Worm (Caenorhabditis elegans) whole organism, L4 larva: Measurements from ENCODE around the gene rga-1.

ENCODE experiments used
- R02D3.7 ChIP-seq: fragments of 150-350 bp; sonication (generic microtip); optimal IDR thresholded peaks from 3 replicates; lab custom pipeline; 2014; ENCODE audit warnings: missing biosample characterization, missing genetic modification characterization
- T26A8.4 ChIP-seq: fragments of 200-800 bp; sonication (Bioruptor generic); IDR thresholded peaks from 2 replicates; pipeline ENCODE4 v1.3.6; 2022; ENCODE audit warnings: missing genetic modification characterization, missing compliant biosample characterization
- Y5F2A.4 ChIP-seq: fragments of 200-800 bp; sonication (Bioruptor generic); optimal IDR thresholded peaks from 2 replicates; lab custom pipeline; 2018; ENCODE audit warnings: mild to moderate bottlenecking, missing genetic modification characterization, missing compliant biosample characterization
- ceh-20 ChIP-seq: fragments of 200-800 bp; sonication (Bioruptor generic); IDR thresholded peaks from 2 replicates; pipeline ENCODE4 v1.3.6; 2022; ENCODE audit warnings: missing genetic modification reagents, missing genetic modification characterization, missing compliant biosample characterization
- ceh-44 ChIP-seq: fragments of 200-800 bp; sonication (Bioruptor generic); IDR thresholded peaks from 2 replicates; pipeline ENCODE4 v1.3.6; 2022; ENCODE audit warnings: missing genetic modification reagents, missing genetic modification characterization, missing compliant biosample characterization
- daf-19 ChIP-seq: fragments of 200-800 bp; sonication (Bioruptor generic); conservative IDR thresholded peaks from 2 replicates; pipeline ENCODE4 v1.3.6; 2022; ENCODE audit warnings: missing genetic modification characterization, missing compliant biosample characterization
- dve-1 ChIP-seq: sonication (generic microtip); optimal IDR thresholded peaks from 2 replicates; lab custom pipeline; 2017; ENCODE audit warnings: antibody characterized with exemption, mild to moderate bottlenecking, missing genetic modification characterization, missing compliant biosample characterization; ENCODE audit not compliant: insufficient read depth
- fos-1 ChIP-seq: fragments of 150-350 bp; optimal IDR thresholded peaks from 2 replicates; lab custom pipeline; 2014; ENCODE audit warnings: missing biosample characterization, missing genetic modification characterization
- gei-8 ChIP-seq: fragments of 200-800 bp; sonication (Bioruptor generic); optimal IDR thresholded peaks from 2 replicates; lab custom pipeline; 2018; ENCODE audit warnings: mild to moderate bottlenecking, missing genetic modification characterization, missing compliant biosample characterization
- hlh-30 ChIP-seq: sonication (generic microtip); optimal IDR thresholded peaks from 2 replicates; lab custom pipeline; 2017; ENCODE audit warnings: antibody characterized with exemption, mild to moderate bottlenecking, missing genetic modification characterization, missing compliant biosample characterization; ENCODE audit not compliant: insufficient read depth
- hmg-1.1 ChIP-seq: fragments of 200-800 bp; sonication (Bioruptor generic); IDR thresholded peaks from 2 replicates; pipeline ENCODE4 v1.3.6; 2022; ENCODE audit warnings: missing genetic modification reagents, missing genetic modification characterization, missing compliant biosample characterization
- lim-7 ChIP-seq: fragments of 200-800 bp; sonication (Bioruptor generic); IDR thresholded peaks from 2 replicates; pipeline ENCODE4 v1.3.6; 2022; ENCODE audit warnings: missing genetic modification characterization, missing compliant biosample characterization
- lin-39 ChIP-seq: fragments of 150-350 bp; optimal IDR thresholded peaks from 2 replicates; lab custom pipeline; 2014; ENCODE audit warnings: missing biosample characterization, missing genetic modification reagents, missing genetic modification characterization
- lir-3 ChIP-seq: sonication (generic microtip); optimal IDR thresholded peaks from 2 replicates; lab custom pipeline; 2016; ENCODE audit warnings: mild to moderate bottlenecking, missing genetic modification characterization, missing compliant biosample characterization
- nhr-10 ChIP-seq: fragments of 150-350 bp; optimal IDR thresholded peaks from 2 replicates; lab custom pipeline; 2014; ENCODE audit warnings: missing biosample characterization, missing genetic modification characterization
- php-3 ChIP-seq: fragments of 200-800 bp; sonication (Bioruptor generic); IDR thresholded peaks from 2 replicates; pipeline ENCODE4 v1.3.6; 2022; ENCODE audit warnings: missing genetic modification reagents, missing genetic modification characterization, missing compliant biosample characterization
- saeg-2 ChIP-seq: fragments of 200-800 bp; sonication (Bioruptor generic); IDR thresholded peaks from 2 replicates; pipeline ENCODE4 v1.3.6; 2022; ENCODE audit warnings: missing genetic modification reagents, missing genetic modification characterization, missing compliant biosample characterization
- tra-1 ChIP-seq: fragments of 200-800 bp; sonication (Bioruptor generic); IDR thresholded peaks from 2 replicates; pipeline ENCODE4 v1.3.6; 2022; ENCODE audit warnings: missing genetic modification reagents, missing genetic modification characterization, missing compliant biosample characterization
- unc-130 ChIP-seq: sonication (generic microtip); optimal IDR thresholded peaks from 2 replicates; lab custom pipeline; 2016; ENCODE audit warnings: missing genetic modification reagents, missing genetic modification characterization, missing compliant biosample characterization

The rga-1 gene

DNA sequence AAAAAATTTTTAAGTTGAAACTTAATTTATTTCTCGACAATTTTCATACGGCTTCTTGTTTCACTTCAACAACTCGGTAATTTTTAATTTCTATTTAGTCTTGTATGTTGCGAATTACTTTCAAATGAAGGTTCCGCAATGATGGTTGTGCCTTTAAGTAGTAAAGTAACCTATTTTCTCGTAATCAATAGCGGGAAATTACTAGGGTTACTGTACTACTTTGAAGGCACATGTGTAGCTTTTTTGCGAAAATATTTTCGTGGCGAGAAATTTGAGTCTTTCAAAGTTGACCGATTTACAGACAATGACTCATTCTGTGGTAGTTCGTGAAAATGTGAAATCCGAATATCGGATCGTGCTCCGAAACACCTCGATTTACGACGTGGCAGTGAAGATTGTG is 53.5 kb downstream of the rga-1 start, which contains the start of gene B0334.10:
Gene B0334.10, plus strand, starts transcription at position 301 of the 400 bp plus-strand sequence.
- TF ChIP-seq R02D3.7 (tag; lab: Kevin White, UChicago) (no peak), tra-1 (no peak), T26A8.4 (no peak), ceh-20 (GFP tag; lab: Robert Waterston, UW) (no peak), nhr-10 (no peak), unc-130 (GFP tag; lab: Kevin White, UChicago) (no peak), dve-1 (tag; lab: Kevin White, UChicago) (no peak), Y5F2A.4 (GFP tag; lab: Kevin White, UChicago) (no peak), daf-19 (no peak), lir-3 (no peak), lin-39 (tag; lab: Kevin White, UChicago) (no peak), fos-1 (no peak), gei-8 (GFP tag; lab: Kevin White, UChicago) (no peak), php-3 (GFP tag; lab: Robert Waterston, UW) (no peak), lim-7 (GFP tag; lab: Robert Waterston, UW) (no peak), saeg-2 (GFP tag; lab: Robert Waterston, UW) (no peak), hlh-30 (no peak), hmg-1.1 (GFP tag; lab: Robert Waterston, UW) (no peak), ceh-44 (GFP tag; lab: Robert Waterston, UW) (no peak)
